Worm (Caenorhabditis elegans) whole organism, early embryonic: ENCODE results near the gene F58E6.13.

ENCODE experiments used
- B0310.2 ChIP-seq: sonication (generic microtip); optimal IDR thresholded peaks from 2 replicates; lab custom pipeline; 2016; ENCODE audit warnings: mild to moderate bottlenecking, missing genetic modification characterization, missing compliant biosample characterization
- F13C5.2 ChIP-seq: sonication (generic microtip); optimal IDR thresholded peaks from 2 replicates; lab custom pipeline; 2017; ENCODE audit warnings: mild to moderate bottlenecking, missing genetic modification characterization, inconsistent platforms, missing compliant biosample characterization
- aly-1 ChIP-seq: sonication (generic microtip); optimal IDR thresholded peaks from 2 replicates; lab custom pipeline; 2016; ENCODE audit warnings: missing genetic modification characterization, missing compliant biosample characterization
- ama-1 ChIP-seq: fragments of 150-350 bp; optimal IDR thresholded peaks from 2 replicates; lab custom pipeline; 2014
- ceh-13 ChIP-seq: fragments of 200-800 bp; sonication (Bioruptor generic); optimal IDR thresholded peaks from 2 replicates; lab custom pipeline; 2018; ENCODE audit warnings: mild to moderate bottlenecking, missing genetic modification characterization, missing compliant biosample characterization
- ceh-36 ChIP-seq: sonication (generic microtip); optimal IDR thresholded peaks from 2 replicates; lab custom pipeline; 2016; ENCODE audit warnings: missing genetic modification characterization, inconsistent platforms, missing compliant biosample characterization
- ets-7 ChIP-seq: sonication (generic microtip); optimal IDR thresholded peaks from 2 replicates; lab custom pipeline; 2016; ENCODE audit warnings: missing genotype, missing genetic modification characterization, missing compliant biosample characterization
- flt-1 ChIP-seq: fragments of 200-800 bp; sonication (Bioruptor generic); IDR thresholded peaks from 2 replicates; pipeline ENCODE4 v1.3.6; 2022; ENCODE audit warnings: missing genetic modification characterization, missing compliant biosample characterization
- hmbx-1 ChIP-seq: sonication (generic microtip); optimal IDR thresholded peaks from 2 replicates; lab custom pipeline; 2016; ENCODE audit warnings: mild to moderate bottlenecking, missing genetic modification characterization, missing compliant biosample characterization
- hmg-4 ChIP-seq: fragments of 200-800 bp; sonication (Bioruptor generic); optimal IDR thresholded peaks from 2 replicates; lab custom pipeline; 2018; ENCODE audit warnings: mild to moderate bottlenecking, missing genetic modification characterization, missing compliant biosample characterization
- hnd-1 ChIP-seq: sonication (generic microtip); optimal IDR thresholded peaks from 2 replicates; lab custom pipeline; 2016; ENCODE audit warnings: missing genetic modification characterization, missing compliant biosample characterization
- pes-1 ChIP-seq: fragments of 200-800 bp; sonication (Bioruptor generic); IDR thresholded peaks from 2 replicates; pipeline ENCODE4 v1.3.6; 2022; ENCODE audit warnings: missing genetic modification reagents, missing genetic modification characterization, missing compliant biosample characterization
- scrt-1 ChIP-seq: fragments of 200-800 bp; sonication (Bioruptor generic); IDR thresholded peaks from 2 replicates; pipeline ENCODE4 v1.3.6; 2022; ENCODE audit warnings: missing genetic modification characterization, missing compliant biosample characterization
- sea-1 ChIP-seq: fragments of 200-800 bp; sonication (Bioruptor generic); conservative IDR thresholded peaks from 2 replicates; pipeline ENCODE4 v1.3.6; 2022; ENCODE audit warnings: missing genetic modification characterization, missing compliant biosample characterization
- tbx-11 ChIP-seq: fragments of 200-800 bp; sonication (Bioruptor generic); IDR thresholded peaks from 2 replicates; pipeline ENCODE4 v1.3.6; 2022; ENCODE audit warnings: missing genetic modification characterization, missing compliant biosample characterization
- tbx-37 ChIP-seq: fragments of 200-800 bp; sonication (Bioruptor generic); conservative IDR thresholded peaks from 2 replicates; pipeline ENCODE4 v1.3.6; 2022; ENCODE audit warnings: missing genetic modification reagents, missing genetic modification characterization, missing compliant biosample characterization
- tra-4 ChIP-seq: sonication (generic microtip); optimal IDR thresholded peaks from 2 replicates; lab custom pipeline; 2017; ENCODE audit warnings: missing genetic modification characterization, missing compliant biosample characterization

The F58E6.13 gene

ce11 chrV:9724021-9724671, 20.9 kb upstream of the F58E6.13 start, which contains the start of gene slcr-46.3:
slcr-46.3 (minus strand) TSS chrV:9724106.
- no peak for TF ChIP-seq tbx-37 (GFP tag; lab: Robert Waterston, UW)
- TF ChIP-seq scrt-1: no peak
- TF ChIP-seq hmg-4 (GFP tag; lab: Kevin White, UChicago): no peak
- no peak for TF ChIP-seq F13C5.2
- TF ChIP-seq tra-4 (tag; lab: Kevin White, UChicago): no peak
- no peak for TF ChIP-seq ama-1 (lab: Kevin White, UChicago)
- no peak for TF ChIP-seq hnd-1 (tag; lab: Kevin White, UChicago)
- TF ChIP-seq flt-1 (GFP tag; lab: Robert Waterston, UW): no peak
- TF ChIP-seq pes-1 (GFP tag; lab: Robert Waterston, UW): no peak
- no peak for TF ChIP-seq hmbx-1 (tag; lab: Kevin White, UChicago)
- no peak for TF ChIP-seq ets-7 (tag; lab: Kevin White, UChicago)
- no peak for TF ChIP-seq aly-1 (tag; lab: Kevin White, UChicago)
- TF ChIP-seq ceh-36 (tag; lab: Kevin White, UChicago): no peak
- TF ChIP-seq sea-1 (GFP tag; lab: Robert Waterston, UW): no peak
- no peak for TF ChIP-seq tbx-11
- TF ChIP-seq ceh-13: no peak
- no peak for TF ChIP-seq B0310.2 (tag; lab: Kevin White, UChicago)

ce11 chrV:9725719-9726118, 19.3 kb upstream of the F58E6.13 start:
- no peak for TF ChIP-seq ama-1 (lab: Kevin White, UChicago)
- no peak for TF ChIP-seq scrt-1
- no peak for TF ChIP-seq hmbx-1 (tag; lab: Kevin White, UChicago)
- no peak for TF ChIP-seq tbx-37 (GFP tag; lab: Robert Waterston, UW)
- no peak for TF ChIP-seq tra-4 (tag; lab: Kevin White, UChicago)
- no peak for TF ChIP-seq flt-1 (GFP tag; lab: Robert Waterston, UW)
- TF ChIP-seq hnd-1 (tag; lab: Kevin White, UChicago): no peak

- TF ChIP-seq tbx-37 (GFP tag; lab: Robert Waterston, UW): no peak
- TF ChIP-seq aly-1 (tag; lab: Kevin White, UChicago): no peak
- TF ChIP-seq scrt-1: no peak
- TF ChIP-seq tbx-11: no peak
Observed at ce11 chrV:9729462-9730162, 15.4 kb upstream of the F58E6.13 start, which contains the start of the genes aagr-3 and drap-1. aagr-3 (minus strand) TSS chrV:9729512. drap-1 (plus strand) TSS chrV:9730106.

- no peak for TF ChIP-seq hnd-1 (tag; lab: Kevin White, UChicago)
- peak; percentile 70 for TF ChIP-seq B0310.2 (tag; lab: Kevin White, UChicago)
- TF ChIP-seq ets-7 (tag; lab: Kevin White, UChicago): peak; percentile 16
- TF ChIP-seq F13C5.2: peak; percentile 46
- 0 out of 2 replicates have a peak, but pooled peaks have one; percentile 13 for TF ChIP-seq tbx-37 (GFP tag; lab: Robert Waterston, UW)
- no peak for TF ChIP-seq hmbx-1 (tag; lab: Kevin White, UChicago)
- TF ChIP-seq pes-1 (GFP tag; lab: Robert Waterston, UW): no peak
- no peak for TF ChIP-seq aly-1 (tag; lab: Kevin White, UChicago)
- TF ChIP-seq tra-4 (tag; lab: Kevin White, UChicago): no peak
- TF ChIP-seq sea-1 (GFP tag; lab: Robert Waterston, UW): peak; percentile 49; the same call in 1 of the 2 replicates
- TF ChIP-seq flt-1 (GFP tag; lab: Robert Waterston, UW): peak; percentile 42; the same call in 1 of the 2 replicates
- peak; percentile 87 for TF ChIP-seq hmg-4 (GFP tag; lab: Kevin White, UChicago)
- peak; percentile 81 for TF ChIP-seq ama-1 (lab: Kevin White, UChicago)
Observed at ce11 chrV:9730743-9731706, 14.0 kb upstream of the F58E6.13 start.

ce11 chrV:9731852-9732251, 13.2 kb upstream of the F58E6.13 start:
- TF ChIP-seq tbx-37 (GFP tag; lab: Robert Waterston, UW) (no peak), scrt-1 (no peak), B0310.2 (tag; lab: Kevin White, UChicago) (no peak), ceh-13 (no peak), ets-7 (tag; lab: Kevin White, UChicago) (no peak), tra-4 (tag; lab: Kevin White, UChicago) (no peak), hmg-4 (GFP tag; lab: Kevin White, UChicago) (no peak), ama-1 (lab: Kevin White, UChicago) (no peak), hmbx-1 (tag; lab: Kevin White, UChicago) (no peak), ceh-36 (tag; lab: Kevin White, UChicago) (no peak), flt-1 (GFP tag; lab: Robert Waterston, UW) (no peak), tbx-11 (no peak), hnd-1 (tag; lab: Kevin White, UChicago) (no peak), sea-1 (GFP tag; lab: Robert Waterston, UW) (no peak), F13C5.2 (no peak), pes-1 (GFP tag; lab: Robert Waterston, UW) (no peak), aly-1 (tag; lab: Kevin White, UChicago) (no peak)

- no peak for TF ChIP-seq scrt-1
- TF ChIP-seq tbx-11: no peak
- TF ChIP-seq flt-1 (GFP tag; lab: Robert Waterston, UW): no peak
- no peak for TF ChIP-seq hnd-1 (tag; lab: Kevin White, UChicago)
- no peak for TF ChIP-seq hmbx-1 (tag; lab: Kevin White, UChicago)
- TF ChIP-seq B0310.2 (tag; lab: Kevin White, UChicago): no peak
- TF ChIP-seq ceh-13: no peak
- no peak for TF ChIP-seq pes-1 (GFP tag; lab: Robert Waterston, UW)
- TF ChIP-seq ceh-36 (tag; lab: Kevin White, UChicago): no peak
Observed at ce11 chrV:9733920-9734454, 11.0 kb upstream of the F58E6.13 start, which contains the start of gene cal-7. cal-7 (plus strand) TSS chrV:9734103.
